Worm (Caenorhabditis elegans) whole organism, L4 larva: ENCODE data around the gene skpo-1.

Experiments
- R02D3.7 ChIP-seq: fragments of 150-350 bp; sonication (generic microtip); optimal IDR thresholded peaks from 3 replicates; lab custom pipeline; 2014; ENCODE audit warnings: missing biosample characterization, missing genetic modification characterization
- T26A8.4 ChIP-seq: fragments of 200-800 bp; sonication (Bioruptor generic); IDR thresholded peaks from 2 replicates; pipeline ENCODE4 v1.3.6; 2022; ENCODE audit warnings: missing genetic modification characterization, missing compliant biosample characterization
- Y48G9A.11 ChIP-seq: fragments of 200-800 bp; sonication (Bioruptor generic); IDR thresholded peaks from 2 replicates; pipeline ENCODE4 v1.3.6; 2022; ENCODE audit warnings: missing genetic modification reagents, missing genetic modification characterization, missing compliant biosample characterization
- Y5F2A.4 ChIP-seq: fragments of 200-800 bp; sonication (Bioruptor generic); optimal IDR thresholded peaks from 2 replicates; lab custom pipeline; 2018; ENCODE audit warnings: mild to moderate bottlenecking, missing genetic modification characterization, missing compliant biosample characterization
- aha-1 ChIP-seq: fragments of 150-350 bp; peaks from one replicate; lab custom pipeline; 2014; ENCODE audit warnings: missing biosample characterization, missing genetic modification characterization
- ama-1 ChIP-seq: fragments of 150-350 bp; optimal IDR thresholded peaks from 2 replicates; lab custom pipeline; 2014; ENCODE audit warnings: inconsistent platforms, mixed read lengths
- attf-4 ChIP-seq: sonication (generic microtip); optimal IDR thresholded peaks from 3 replicates; lab custom pipeline; 2017; ENCODE audit warnings: missing biosample characterization, missing genetic modification characterization
- cey-2 ChIP-seq: sonication (generic microtip); optimal IDR thresholded peaks from 3 replicates; lab custom pipeline; 2017; ENCODE audit warnings: missing genetic modification characterization, mild to moderate bottlenecking, missing compliant biosample characterization, antibody characterized with exemption, borderline replicate concordance; ENCODE audit not compliant: insufficient read depth
- ctbp-1 ChIP-seq: fragments of 200-800 bp; sonication (Bioruptor generic); IDR thresholded peaks from 2 replicates; pipeline ENCODE4 v1.3.6; 2022; ENCODE audit warnings: missing genetic modification reagents, missing genetic modification characterization, missing compliant biosample characterization
- dmd-6 ChIP-seq: fragments of 200-800 bp; sonication (Bioruptor generic); IDR thresholded peaks from 2 replicates; pipeline ENCODE4 v1.3.6; 2022; ENCODE audit warnings: missing genetic modification reagents, missing genetic modification characterization, missing compliant biosample characterization
- duxl-1 ChIP-seq: sonication (generic microtip); optimal IDR thresholded peaks from 2 replicates; lab custom pipeline; 2016; ENCODE audit warnings: mild to moderate bottlenecking, missing genetic modification characterization, moderate library complexity, missing compliant biosample characterization; ENCODE audit not compliant: poor library complexity
- hmg-1.1 ChIP-seq: fragments of 200-800 bp; sonication (Bioruptor generic); IDR thresholded peaks from 2 replicates; pipeline ENCODE4 v1.3.6; 2022; ENCODE audit warnings: missing genetic modification reagents, missing genetic modification characterization, missing compliant biosample characterization
- lin-29 ChIP-seq: fragments of 200-800 bp; sonication (Bioruptor generic); IDR thresholded peaks from 2 replicates; pipeline ENCODE4 v1.3.6; 2022; ENCODE audit warnings: missing genetic modification reagents, missing genetic modification characterization, missing compliant biosample characterization
- lsy-2 ChIP-seq, 2 experiments: fragments of 150-350 bp in 1 of 2; sonication (generic microtip) in 1 of 2; optimal IDR thresholded peaks; 2 replicates each; lab custom pipeline; 2014 to 2017; ENCODE audit warnings: missing biosample characterization in 2 of 2, missing genetic modification characterization in 2 of 2
- madf-5 ChIP-seq, 2 experiments: fragments of 200-800 bp; sonication (Bioruptor generic); IDR thresholded peaks; 2 replicates each; pipeline ENCODE4 v1.3.6; 2022; ENCODE audit warnings: missing compliant biosample characterization in 2 of 2, missing genetic modification characterization in 2 of 2
- mdt-29 ChIP-seq: fragments of 200-800 bp; sonication (Bioruptor generic); IDR thresholded peaks from 2 replicates; pipeline ENCODE4 v1.3.6; 2022; ENCODE audit warnings: missing genetic modification reagents, missing genetic modification characterization, missing compliant biosample characterization
- nhr-102 ChIP-seq: sonication (generic microtip); optimal IDR thresholded peaks from 2 replicates; lab custom pipeline; 2016; ENCODE audit warnings: mild to moderate bottlenecking, missing genetic modification characterization, moderate library complexity, missing compliant biosample characterization
- nhr-41 ChIP-seq: fragments of 200-800 bp; sonication (Bioruptor generic); IDR thresholded peaks from 2 replicates; pipeline ENCODE4 v1.3.6; 2022; ENCODE audit warnings: missing genetic modification reagents, missing genetic modification characterization, missing compliant biosample characterization
- nhr-48 ChIP-seq: sonication (generic microtip); optimal IDR thresholded peaks from 2 replicates; lab custom pipeline; 2016; ENCODE audit warnings: mild to moderate bottlenecking, missing genetic modification characterization, missing compliant biosample characterization
- saeg-2 ChIP-seq: fragments of 200-800 bp; sonication (Bioruptor generic); IDR thresholded peaks from 2 replicates; pipeline ENCODE4 v1.3.6; 2022; ENCODE audit warnings: missing genetic modification reagents, missing genetic modification characterization, missing compliant biosample characterization
- sdz-12 ChIP-seq: fragments of 200-800 bp; sonication (Bioruptor generic); optimal IDR thresholded peaks from 2 replicates; lab custom pipeline; 2018; ENCODE audit warnings: mild to moderate bottlenecking, missing genetic modification characterization, missing compliant biosample characterization
- spr-1 ChIP-seq: sonication (generic microtip); optimal IDR thresholded peaks from 2 replicates; lab custom pipeline; 2016; ENCODE audit warnings: mild to moderate bottlenecking, missing genetic modification characterization, missing compliant biosample characterization
- zfp-3 ChIP-seq: fragments of 200-800 bp; sonication (Bioruptor generic); conservative IDR thresholded peaks from 2 replicates; pipeline ENCODE4 v1.3.6; 2022; ENCODE audit warnings: missing genetic modification reagents, missing genetic modification characterization, missing compliant biosample characterization
- ztf-11 ChIP-seq: fragments of 150-350 bp; optimal IDR thresholded peaks from 2 replicates; lab custom pipeline; 2014; ENCODE audit warnings: missing biosample characterization, missing genetic modification characterization

skpo-1 gene

DNA sequence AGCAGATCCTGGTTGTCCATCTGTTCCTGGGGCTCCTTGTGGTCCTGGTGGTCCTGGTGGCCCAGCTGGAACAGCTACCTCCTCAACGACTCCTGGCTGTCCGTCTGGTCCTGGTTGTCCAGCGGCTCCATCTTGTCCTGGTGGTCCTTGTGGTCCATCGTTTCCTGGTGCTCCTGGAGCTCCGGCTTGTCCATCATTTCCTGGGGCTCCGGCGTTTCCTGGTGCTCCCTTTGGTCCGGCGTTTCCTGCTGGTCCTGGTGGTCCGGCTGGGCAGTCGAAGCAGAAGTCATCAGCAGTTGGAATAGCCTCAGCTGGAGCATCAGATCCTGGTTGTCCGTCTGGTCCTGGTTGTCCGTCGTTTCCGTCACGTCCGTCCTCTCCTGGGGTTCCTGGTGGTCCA lies 46.2 kb downstream of the skpo-1 start (continued):
- TF ChIP-seq dmd-6 (GFP tag; lab: Robert Waterston, UW) (no peak), spr-1 (tag; lab: Kevin White, UChicago) (peak; percentile 21), mdt-29 (GFP tag; lab: Robert Waterston, UW) (no peak), T26A8.4 (GFP tag; lab: Robert Waterston, UW) (peak; percentile 47; the same call in 1 of the 2 replicates), nhr-102 (tag; lab: Kevin White, UChicago) (no peak), nhr-41 (no peak), sdz-12 (no peak), lsy-2 (tag; optimal IDR thresholded peaks at IDR 0.05; lab: Kevin White, UChicago) (no peak), madf-5 (GFP tag; IDR thresholded peaks at IDR 0.05; lab: Robert Waterston, UW) (0 out of 4 replicates have a peak, but pooled peaks of 1 of the 2 experiments have one; percentile 65), zfp-3 (GFP tag; lab: Robert Waterston, UW) (no peak), Y48G9A.11 (GFP tag; lab: Robert Waterston, UW) (no peak), nhr-48 (tag; lab: Kevin White, UChicago) (no peak), attf-4 (no peak), duxl-1 (tag; lab: Kevin White, UChicago) (no peak), R02D3.7 (no peak), cey-2 (tag; lab: Kevin White, UChicago) (no peak), lin-29 (GFP tag; lab: Robert Waterston, UW) (no peak)
- TF ChIP-seq, all 104 proteins: peak for 7

DNA sequence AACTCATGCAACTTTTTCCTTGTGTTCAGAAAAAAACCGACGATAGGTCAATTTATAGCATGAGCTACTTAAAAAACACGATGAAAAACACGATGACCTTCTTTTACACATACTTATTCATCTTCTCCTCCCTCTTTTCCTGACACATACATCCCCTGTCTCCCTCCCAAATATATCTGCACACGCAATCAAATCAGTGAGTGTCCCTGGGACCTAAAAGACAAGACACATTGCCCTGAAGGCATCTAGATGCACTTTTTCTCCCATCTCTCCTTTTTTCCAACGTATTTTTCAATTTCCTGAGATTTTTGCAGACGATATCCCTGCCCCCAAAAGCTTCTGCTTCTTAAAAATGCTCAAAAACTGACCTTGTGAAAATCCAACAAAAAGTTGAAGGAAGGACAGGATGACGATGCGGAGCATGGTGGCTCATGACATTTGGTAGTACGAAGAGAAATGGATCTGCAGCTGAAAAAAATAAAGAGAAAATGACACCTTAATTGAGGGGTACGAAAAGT lies 50.4 kb downstream of the skpo-1 start, which contains the start of gene C26D10.6:
Gene C26D10.6 (minus strand): TSS at position 468 of the 518 bp plus-strand sequence.
- TF ChIP-seq aha-1 (tag; lab: Kevin White, UChicago): no peak
- TF ChIP-seq madf-5 (GFP tag; IDR thresholded peaks at IDR 0.05; lab: Robert Waterston, UW): no peak
- no peak for TF ChIP-seq ztf-11 (tag; lab: Kevin White, UChicago)
- no peak for TF ChIP-seq saeg-2
- TF ChIP-seq ama-1: no peak
- no peak for TF ChIP-seq Y5F2A.4

- no peak for TF ChIP-seq nhr-102 (tag; lab: Kevin White, UChicago)
- peak; percentile 53; the same call in 1 of the 2 replicates for TF ChIP-seq ctbp-1 (GFP tag; lab: Robert Waterston, UW)
- TF ChIP-seq hmg-1.1: 0 out of 2 replicates have a peak, but pooled peaks have one; percentile 26
- no peak for TF ChIP-seq nhr-48 (tag; lab: Kevin White, UChicago)
Measured at ce11 chrII:8353288-8353687, 51.4 kb downstream of the skpo-1 start.
